Fruit fly (Drosophila melanogaster) whole organism, embryonic: ENCODE measurements around the gene CG9747.

Experiments
- Atf-2 ChIP-seq: fragments of 200-800 bp; sonication (Bioruptor generic); optimal IDR thresholded peaks from 2 replicates; lab custom pipeline; 2016; ENCODE audit warnings: missing biosample characterization, missing genetic modification characterization
- CG10366 ChIP-seq: fragments of 200-800 bp; sonication (Bioruptor generic); IDR thresholded peaks from 2 replicates; pipeline ENCODE4 v1.3.6; 2022; ENCODE audit warnings: missing biosample characterization, missing genetic modification characterization
- CG10431 ChIP-seq: fragments of 200-800 bp; sonication (Bioruptor generic); optimal IDR thresholded peaks from 3 replicates; lab custom pipeline; 2018; ENCODE audit warnings: missing biosample characterization, mild to moderate bottlenecking, missing genetic modification characterization
- CG11456 ChIP-seq: fragments of 200-800 bp; sonication (Bioruptor generic); IDR thresholded peaks from 3 replicates; pipeline ENCODE4 v1.3.6; 2022; ENCODE audit warnings: missing biosample characterization, missing genetic modification characterization
- CG11560 ChIP-seq: fragments of 200-800 bp; sonication (Bioruptor generic); IDR thresholded peaks from 3 replicates; pipeline ENCODE4 v1.3.6; 2022; ENCODE audit warnings: missing biosample characterization, missing genetic modification characterization
- CG12391 ChIP-seq: fragments of 200-800 bp; sonication (Bioruptor generic); optimal IDR thresholded peaks from 3 replicates; lab custom pipeline; 2018; ENCODE audit warnings: missing biosample characterization, mild to moderate bottlenecking, missing genetic modification characterization, moderate library complexity
- CG13775 ChIP-seq: fragments of 200-800 bp; sonication (Bioruptor generic); optimal IDR thresholded peaks from 3 replicates; lab custom pipeline; 2017; ENCODE audit warnings: missing biosample characterization, mild to moderate bottlenecking, missing genetic modification characterization
- CG1529 ChIP-seq: fragments of 200-800 bp; sonication (Bioruptor generic); optimal IDR thresholded peaks from 3 replicates; lab custom pipeline; 2018; ENCODE audit warnings: missing biosample characterization, missing genetic modification characterization
- CG17385 ChIP-seq: fragments of 200-800 bp; sonication (Bioruptor generic); optimal IDR thresholded peaks from 3 replicates; lab custom pipeline; 2018; ENCODE audit warnings: missing biosample characterization, mild to moderate bottlenecking, missing genetic modification characterization
- CG17568 ChIP-seq: fragments of 200-800 bp; sonication (Bioruptor generic); optimal IDR thresholded peaks from 2 replicates; lab custom pipeline; 2018; ENCODE audit warnings: missing biosample characterization, mild to moderate bottlenecking, missing genetic modification characterization, moderate library complexity
- CG17802 ChIP-seq: fragments of 200-800 bp; sonication (Bioruptor generic); optimal IDR thresholded peaks from 2 replicates; lab custom pipeline; 2018; ENCODE audit warnings: missing biosample characterization, mild to moderate bottlenecking, missing genetic modification characterization, moderate library complexity
- CG2712 ChIP-seq: fragments of 200-800 bp; optimal IDR thresholded peaks from 3 replicates; lab custom pipeline; 2019; ENCODE audit warnings: missing biosample characterization, mild to moderate bottlenecking, missing genetic modification characterization, moderate library complexity
- CG34376 ChIP-seq: fragments of 200-800 bp; sonication (Bioruptor generic); optimal IDR thresholded peaks from 2 replicates; lab custom pipeline; 2018; ENCODE audit warnings: missing biosample characterization, mild to moderate bottlenecking, missing genetic modification characterization
- CG3726 ChIP-seq: fragments of 200-800 bp; sonication (Bioruptor generic); IDR thresholded peaks from 3 replicates; pipeline ENCODE4, ENCODE4 v1.3.6; 2022; ENCODE audit warnings: missing biosample characterization, missing genetic modification characterization
- CG4328 ChIP-seq: fragments of 200-800 bp; sonication (Bioruptor generic); optimal IDR thresholded peaks from 3 replicates; lab custom pipeline; 2017; ENCODE audit warnings: missing biosample characterization, missing genetic modification reagents, missing genetic modification characterization
- CG6813 ChIP-seq: fragments of 200-800 bp; sonication (Bioruptor generic); optimal IDR thresholded peaks from 2 replicates; lab custom pipeline; 2017; ENCODE audit warnings: missing biosample characterization, missing genetic modification characterization, mild to moderate bottlenecking, moderate library complexity, missing genetic modification reagents
- CG8765 ChIP-seq: fragments of 200-800 bp; sonication (Bioruptor generic); IDR thresholded peaks from 2 replicates; pipeline ENCODE4 v1.3.6; 2022; ENCODE audit warnings: missing biosample characterization, missing genetic modification characterization
- CTCF ChIP-seq: fragments of 200-800 bp; sonication (Bioruptor generic); optimal IDR thresholded peaks from 2 replicates; lab custom pipeline; 2017; ENCODE audit warnings: missing biosample characterization, mild to moderate bottlenecking, missing genetic modification characterization, moderate library complexity
- Dfd ChIP-seq, 2 experiments: fragments of >200 bp; optimal IDR thresholded peaks; 2 replicates each; lab custom pipeline; 2017; ENCODE audit warnings: missing biosample characterization in 2 of 2, missing genetic modification characterization in 2 of 2
- Dip3 ChIP-seq: fragments of 200-800 bp; sonication (Bioruptor generic); optimal IDR thresholded peaks from 3 replicates; lab custom pipeline; 2016; ENCODE audit warnings: missing biosample characterization, missing genetic modification characterization
- Dll ChIP-seq: fragments of 200-800 bp; sonication (Bioruptor generic); IDR thresholded peaks from 4 replicates; pipeline ENCODE4 v1.3.6; 2022; ENCODE audit warnings: missing biosample characterization, missing genetic modification characterization; ENCODE audit not compliant: partially characterized antibody
- Doc3 ChIP-seq: fragments of 200-800 bp; sonication (Bioruptor generic); IDR thresholded peaks from 3 replicates; pipeline ENCODE4 v1.3.6; 2022; ENCODE audit warnings: missing biosample characterization, missing genetic modification characterization; ENCODE audit not compliant: partially characterized antibody
- Fer1 ChIP-seq: fragments of 200-800 bp; sonication (Bioruptor generic); optimal IDR thresholded peaks from 2 replicates; lab custom pipeline; 2017; ENCODE audit warnings: missing biosample characterization, mild to moderate bottlenecking, missing genetic modification characterization
- Hr78 ChIP-seq, 2 experiments: fragments of 200-800 bp in 1 of 2; fragments of >200 bp in 1 of 2; sonication (Bioruptor generic) in 1 of 2; optimal IDR thresholded peaks; 2 replicates each; lab custom pipeline; 2017 to 2019; ENCODE audit warnings: missing biosample characterization in 2 of 2, missing genetic modification characterization in 2 of 2, mild to moderate bottlenecking in 1 of 2, moderate library complexity in 1 of 2
- Kr ChIP-seq: fragments of 200-800 bp; sonication (Bioruptor generic); optimal IDR thresholded peaks from 2 replicates; lab custom pipeline; 2017; ENCODE audit warnings: missing biosample characterization, mild to moderate bottlenecking, missing genetic modification characterization
- MTF-1 ChIP-seq: fragments of 200-800 bp; sonication (Bioruptor generic); optimal IDR thresholded peaks from 2 replicates; lab custom pipeline; 2018; ENCODE audit warnings: missing biosample characterization, mild to moderate bottlenecking, missing genetic modification characterization, borderline replicate concordance
- Max ChIP-seq: fragments of 200-800 bp; sonication (Bioruptor generic); optimal IDR thresholded peaks from 2 replicates; lab custom pipeline; 2016; ENCODE audit warnings: missing biosample characterization, mild to moderate bottlenecking, missing genetic modification characterization
- Med ChIP-seq: fragments of 200-800 bp; sonication (Bioruptor generic); peaks from one replicate; lab custom pipeline; 2016; ENCODE audit warnings: missing biosample characterization, missing genetic modification characterization, mild to moderate bottlenecking, inconsistent platforms, moderate library complexity
- Mes4 ChIP-seq: fragments of 200-800 bp; sonication (Bioruptor generic); optimal IDR thresholded peaks from 2 replicates; lab custom pipeline; 2016; ENCODE audit warnings: missing biosample characterization, missing genetic modification characterization
- Oli ChIP-seq: fragments of 200-800 bp; sonication (Bioruptor generic); optimal IDR thresholded peaks from 2 replicates; lab custom pipeline; 2018; ENCODE audit warnings: missing biosample characterization, mild to moderate bottlenecking, missing genetic modification characterization, moderate library complexity
- PHDP ChIP-seq: fragments of 200-800 bp; sonication (Bioruptor generic); optimal IDR thresholded peaks from 3 replicates; lab custom pipeline; 2018; ENCODE audit warnings: missing biosample characterization, mild to moderate bottlenecking, missing genetic modification characterization, moderate library complexity
- Sox100B ChIP-seq: fragments of 200-800 bp; sonication (Bioruptor generic); optimal IDR thresholded peaks from 3 replicates; lab custom pipeline; 2018; ENCODE audit warnings: missing biosample characterization, mild to moderate bottlenecking, missing genetic modification characterization
- Sox102F ChIP-seq: fragments of 200-800 bp; sonication (Bioruptor generic); optimal IDR thresholded peaks from 2 replicates; lab custom pipeline; 2018; ENCODE audit warnings: missing biosample characterization, mild to moderate bottlenecking, missing genetic modification characterization, moderate library complexity
- ase ChIP-seq: fragments of 200-800 bp; sonication (Bioruptor generic); IDR thresholded peaks from 3 replicates; pipeline ENCODE4 v1.3.6; 2022; ENCODE audit warnings: missing biosample characterization, missing genetic modification characterization
- br ChIP-seq: fragments of >200 bp; optimal IDR thresholded peaks from 2 replicates; lab custom pipeline; 2017
- chif ChIP-seq, 2 experiments: fragments of 200-800 bp; sonication (Bioruptor generic); optimal IDR thresholded peaks; 3 replicates each; lab custom pipeline; 2016; ENCODE audit warnings: missing biosample characterization in 2 of 2, missing genetic modification characterization in 2 of 2
- chn ChIP-seq: fragments of 200-800 bp; sonication (Bioruptor generic); optimal IDR thresholded peaks from 2 replicates; lab custom pipeline; 2016; ENCODE audit warnings: missing biosample characterization, missing genetic modification characterization
- dm ChIP-seq: fragments of 200-800 bp; sonication (Bioruptor generic); optimal IDR thresholded peaks from 3 replicates; lab custom pipeline; 2016; ENCODE audit warnings: missing biosample characterization, missing genetic modification characterization
- dpn ChIP-seq, 2 experiments: fragments of 200-800 bp; sonication (Bioruptor generic); optimal IDR thresholded peaks; 3 replicates each; lab custom pipeline; 2016; ENCODE audit warnings: missing biosample characterization in 2 of 2, missing genetic modification characterization in 2 of 2
- fd96Cb ChIP-seq: fragments of 200-800 bp; sonication (Bioruptor generic); optimal IDR thresholded peaks from 2 replicates; lab custom pipeline; 2018; ENCODE audit warnings: missing biosample characterization, mild to moderate bottlenecking, missing genetic modification characterization, moderate library complexity
- grn ChIP-seq: fragments of 200-800 bp; sonication (Bioruptor generic); optimal IDR thresholded peaks from 3 replicates; lab custom pipeline; 2017; ENCODE audit warnings: missing biosample characterization, missing genetic modification characterization
- hkb ChIP-seq, 2 experiments: fragments of 200-800 bp in 1 of 2; fragments of >200 bp in 1 of 2; sonication (Bioruptor generic) in 1 of 2; IDR thresholded peaks in 1 of 2; optimal IDR thresholded peaks in 1 of 2; 2 replicates each; pipeline versions ENCODE4 v1.3.6 to Lab custom; 2017 to 2022; ENCODE audit warnings: missing biosample characterization in 1 of 2, missing genetic modification characterization in 1 of 2
- lab ChIP-seq: fragments of 200-800 bp; sonication (Bioruptor generic); optimal IDR thresholded peaks from 3 replicates; lab custom pipeline; 2017; ENCODE audit warnings: missing biosample characterization, missing genetic modification characterization, mild to moderate bottlenecking, moderate library complexity, missing genetic modification reagents
- lilli ChIP-seq: fragments of 200-800 bp; sonication (Bioruptor generic); optimal IDR thresholded peaks from 3 replicates; lab custom pipeline; 2016; ENCODE audit warnings: missing biosample characterization, missing genetic modification characterization
- lmd ChIP-seq: fragments of 200-800 bp; sonication (Bioruptor generic); IDR thresholded peaks from 2 replicates; pipeline ENCODE4 v1.3.6; 2022; ENCODE audit warnings: missing biosample characterization, missing genetic modification characterization
- onecut ChIP-seq: fragments of 200-800 bp; sonication (Bioruptor generic); IDR thresholded peaks from 2 replicates; pipeline ENCODE4 v1.3.6; 2022; ENCODE audit warnings: missing biosample characterization, missing genetic modification characterization
- sna ChIP-seq: fragments of 200-800 bp; sonication (Bioruptor generic); IDR thresholded peaks from 2 replicates; pipeline ENCODE4 v1.3.6; 2022; ENCODE audit warnings: missing biosample characterization, missing genetic modification characterization; ENCODE audit not compliant: partially characterized antibody
- tin ChIP-seq: fragments of 200-800 bp; sonication (Bioruptor generic); optimal IDR thresholded peaks from 3 replicates; lab custom pipeline; 2016; ENCODE audit warnings: missing biosample characterization, missing genetic modification characterization
- ttk ChIP-seq: fragments of 200-800 bp; sonication (Bioruptor generic); IDR thresholded peaks from 2 replicates; pipeline ENCODE4 v2.1.2; 2022; ENCODE audit warnings: missing biosample characterization, missing genetic modification characterization
- vnd ChIP-seq: fragments of 200-800 bp; sonication (Bioruptor generic); IDR thresholded peaks from 3 replicates; pipeline ENCODE4 v1.3.6; 2022; ENCODE audit warnings: missing biosample characterization, missing genetic modification characterization; ENCODE audit not compliant: partially characterized antibody
- zf30C ChIP-seq: fragments of 200-800 bp; sonication (Bioruptor generic); optimal IDR thresholded peaks from 3 replicates; lab custom pipeline; 2018; ENCODE audit warnings: missing biosample characterization, mild to moderate bottlenecking, missing genetic modification characterization

CG9747 gene

DNA sequence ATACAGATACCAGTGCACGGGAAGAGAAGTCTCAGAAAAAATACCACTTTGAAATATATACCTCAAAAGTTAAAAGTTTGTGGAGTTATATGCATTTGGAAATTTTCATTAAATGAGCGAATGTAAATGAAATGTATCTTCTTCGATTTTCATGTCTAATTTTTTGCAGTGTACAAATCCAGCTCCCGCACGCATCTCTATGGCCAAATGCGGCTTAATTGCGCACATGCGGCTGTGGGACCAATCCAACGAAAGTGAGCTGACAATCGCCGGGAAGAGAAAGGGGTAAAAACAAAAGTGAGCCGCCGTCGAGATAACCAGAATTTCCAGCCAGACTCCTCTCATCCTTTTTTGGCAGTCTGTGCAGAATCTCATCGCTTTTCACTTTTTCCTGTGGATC lies 26.9 kb downstream of the CG9747 start (continued):
- TF ChIP-seq MTF-1 (GFP tag; lab: Kevin White, UChicago) (no peak), CG8765 (GFP tag; lab: Robert Waterston, UW) (no peak), CG11456 (GFP tag; lab: Robert Waterston, UW) (no peak), Atf-2 (GFP tag; lab: Kevin White, UChicago) (no peak), CG17802 (tag; lab: Kevin White, UChicago) (no peak), lilli (GFP tag; lab: Kevin White, UChicago) (peak; percentile 6), Mes4 (no peak), tin (no peak), dpn (GFP tag; optimal IDR thresholded peaks at IDR 0.05; lab: Kevin White, UChicago) (peak; percentile 5 to 35), br (lab: Kevin White, UChicago) (no peak), zf30C (no peak), sna (no peak), CG34376 (no peak), hkb (optimal IDR thresholded peaks at IDR 0.05; lab: Kevin White, UChicago) (no peak), hkb (GFP tag; IDR thresholded peaks at IDR 0.05; lab: Robert Waterston, UW) (peak; percentile 16; the same call in 1 of the 2 replicates), Doc3 (GFP tag; lab: Robert Waterston, UW) (no peak), CG4328 (GFP tag; lab: Kevin White, UChicago) (no peak), Hr78 (GFP tag; optimal IDR thresholded peaks at IDR 0.05; lab: Kevin White, UChicago) (peak in 1 of 2 experiments; percentile 11), Dll (GFP tag; lab: Robert Waterston, UW) (no peak), ase (GFP tag; lab: Robert Waterston, UW) (0 out of 3 replicates have a peak, but pooled peaks have one; percentile 46), CG10431 (no peak), CG13775 (no peak), Oli (tag; lab: Kevin White, UChicago) (peak; percentile 28), Sox102F (peak; percentile 64), Dip3 (GFP tag; lab: Kevin White, UChicago) (no peak), CG3726 (no peak), ttk (GFP tag; lab: Robert Waterston, UW) (peak; percentile 48), vnd (GFP tag; lab: Robert Waterston, UW) (no peak), chn (GFP tag; lab: Kevin White, UChicago) (no peak), CG17568 (GFP tag; lab: Kevin White, UChicago) (no peak), CG10366 (GFP tag; lab: Robert Waterston, UW) (peak; percentile 34), CG1529 (GFP tag; lab: Kevin White, UChicago) (no peak), CG17385 (GFP tag; lab: Kevin White, UChicago) (no peak), lab (GFP tag; lab: Kevin White, UChicago) (peak; percentile 29), onecut (GFP tag; lab: Robert Waterston, UW) (no peak), CTCF (no peak), PHDP (tag; lab: Kevin White, UChicago) (peak; percentile 9), Max (GFP tag; lab: Kevin White, UChicago) (no peak), chif (GFP tag; optimal IDR thresholded peaks at IDR 0.05; lab: Kevin White, UChicago) (peak; percentile 14 to 18), Dfd (GFP tag; optimal IDR thresholded peaks at IDR 0.05; lab: Kevin White, UChicago) (no peak), CG6813 (GFP tag; lab: Kevin White, UChicago) (no peak), grn (GFP tag; lab: Kevin White, UChicago) (no peak), Fer1 (GFP tag; lab: Kevin White, UChicago) (no peak), Kr (GFP tag; lab: Kevin White, UChicago) (no peak), Sox100B (GFP tag; lab: Kevin White, UChicago) (peak; percentile 20), CG12391 (peak; percentile 5), dm (GFP tag; lab: Kevin White, UChicago) (no peak), Med (GFP tag; lab: Kevin White, UChicago) (peak; percentile 81), CG2712 (tag; lab: Kevin White, UChicago) (peak; percentile 42), lmd (peak; percentile 41; the same call in 1 of the 2 replicates), CG11560 (tag; lab: Robert Waterston, UW) (0 out of 3 replicates have a peak, but pooled peaks have one; percentile 33), fd96Cb (tag; lab: Kevin White, UChicago) (peak; percentile 9)
